Worm (Caenorhabditis elegans) whole organism, dauer: ENCODE results near the gene srh-213.
"Not testable (repeated sequence)": the region's sequence is repeated elsewhere in the genome, so short reads cannot be mapped to it uniquely, and the experiment has no call there.

Experiments
- unc-62 ChIP-seq: sonication (generic microtip); optimal IDR thresholded peaks from 2 replicates; lab custom pipeline; 2017; ENCODE audit warnings: missing biosample characterization, missing genetic modification reagents, missing genetic modification characterization

srh-213 gene

DNA sequence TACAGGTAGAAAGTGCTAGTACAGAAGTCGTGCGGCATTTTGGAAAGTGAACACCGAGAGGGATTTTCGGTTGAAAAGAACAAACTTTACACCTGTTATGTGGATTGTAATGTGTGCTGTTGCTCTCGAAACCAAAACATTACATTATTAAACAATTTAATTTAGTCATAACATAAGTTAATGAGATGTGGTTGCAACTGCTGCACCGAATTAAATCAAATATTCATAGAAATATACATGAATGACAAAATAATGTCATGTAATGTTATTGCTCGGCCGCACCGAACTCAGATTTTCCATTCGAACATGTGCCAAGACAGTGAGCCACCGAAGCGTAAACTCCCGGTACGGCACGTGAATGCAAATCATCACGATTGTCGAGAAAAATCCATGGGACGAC lies at the start of gene srh-213:
Gene srh-213 (minus strand): TSS at position 101 of the 400 bp plus-strand sequence.
- no peak for TF ChIP-seq unc-62 (GFP tag; lab: Kevin White, UChicago)

- TF ChIP-seq unc-62 (GFP tag; lab: Kevin White, UChicago), result no peak
These were observed 49.4 kb upstream of the srh-213 start, which contains the start of gene F59B1.8 for ce11 chrV:3644193-3644693. Gene F59B1.8, minus strand, starts transcription at chrV:3644243.

DNA sequence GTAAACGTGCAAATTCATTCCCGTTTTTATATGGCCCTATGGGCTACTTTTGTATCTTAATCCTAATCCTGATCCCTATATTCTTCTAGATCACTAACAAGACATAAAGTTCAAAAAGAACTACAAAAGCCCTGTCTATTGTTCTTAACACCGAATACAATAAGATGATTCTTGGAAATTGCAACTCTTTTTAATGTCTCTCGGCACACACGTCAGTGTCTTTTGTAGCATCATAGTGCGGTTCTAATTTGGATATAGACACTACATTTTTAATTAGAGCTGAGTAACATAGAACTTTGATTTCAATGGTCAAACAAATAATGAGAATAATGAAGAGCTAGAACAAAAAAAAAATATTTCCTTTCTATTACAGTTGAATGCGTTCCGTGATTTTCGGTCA lies 45.0 kb upstream of the srh-213 start:
- no peak for TF ChIP-seq unc-62 (GFP tag; lab: Kevin White, UChicago)

- no peak for TF ChIP-seq unc-62 (GFP tag; lab: Kevin White, UChicago)
These were observed 42.2 kb upstream of the srh-213 start, which contains the start of gene srx-41 for ce11 chrV:3637086-3637485. Gene srx-41, minus strand, starts transcription at chrV:3637186.

ce11 chrV:3634293-3635016 lies 39.6 kb upstream of the srh-213 start:
- no peak for TF ChIP-seq unc-62 (GFP tag; lab: Kevin White, UChicago)

DNA sequence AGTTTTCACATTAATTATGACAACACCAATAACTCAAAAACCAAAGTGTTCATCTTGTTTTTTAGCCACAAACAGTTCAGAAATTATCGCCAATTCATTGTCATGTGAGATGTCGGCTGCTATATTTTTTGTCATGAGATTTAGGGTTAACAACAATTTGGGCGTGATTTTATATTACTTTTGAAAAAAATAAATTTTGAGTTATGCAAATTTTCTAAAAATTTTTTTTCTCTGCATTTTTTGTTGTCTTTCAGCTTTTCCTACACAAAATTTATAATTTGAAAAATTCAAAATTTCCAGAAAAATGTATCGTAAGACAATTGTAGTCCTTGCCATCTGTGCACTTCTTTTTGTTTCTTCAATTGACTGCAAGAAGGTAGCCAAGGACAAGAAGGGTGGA lies 38.2 kb upstream of the srh-213 start, which contains the start of gene F59B1.2:
Gene F59B1.2 (plus strand): TSS at position 301 of the 400 bp plus-strand sequence.
- no peak for TF ChIP-seq unc-62 (GFP tag; lab: Kevin White, UChicago)

DNA sequence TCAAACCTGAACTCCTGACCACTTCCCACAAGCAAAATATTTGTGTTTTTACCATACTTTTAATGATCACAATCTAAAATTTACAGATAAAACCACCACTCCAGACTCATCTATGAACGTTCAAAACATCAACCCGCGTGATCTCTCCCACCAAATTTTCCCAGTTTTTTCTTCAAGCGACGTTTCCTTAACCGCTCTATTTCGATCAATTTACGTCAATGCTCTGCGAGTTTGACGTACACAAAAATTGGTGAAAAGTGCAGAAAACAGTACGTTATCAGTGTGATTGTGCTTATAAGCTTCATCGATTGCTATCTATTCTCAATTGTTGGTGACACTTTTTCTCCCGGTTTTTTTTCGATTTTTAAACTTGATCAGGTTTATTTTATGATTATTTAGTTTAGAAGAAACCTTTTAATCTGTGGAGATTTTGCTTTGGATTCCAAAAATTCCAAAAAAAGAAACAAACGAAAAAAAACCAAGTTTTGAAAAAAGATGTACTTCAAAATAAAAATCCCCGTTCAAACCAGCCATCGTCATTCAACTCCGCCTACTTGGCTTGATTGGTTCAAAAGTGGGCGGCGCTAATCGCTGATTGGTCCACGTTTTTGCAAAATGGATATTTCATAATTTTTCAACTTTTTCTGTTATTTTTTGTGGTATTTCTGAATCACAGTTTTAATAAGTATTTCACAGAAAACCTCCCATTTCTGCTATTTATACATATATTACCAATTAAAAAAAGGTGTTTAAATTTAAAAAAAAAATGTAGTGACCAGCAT lies 37.6 kb upstream of the srh-213 start:
- no peak for TF ChIP-seq unc-62 (GFP tag; lab: Kevin White, UChicago)

ce11 chrV:3631591-3631990 lies 36.8 kb upstream of the srh-213 start, which contains the start of gene F59B1.6:
Gene F59B1.6, minus strand, starts transcription at chrV:3631691.
- TF ChIP-seq unc-62 (GFP tag; lab: Kevin White, UChicago), result no peak

ce11 chrV:3626944-3627343 lies 32.1 kb upstream of the srh-213 start, which contains the start of gene F59B1.4:
Gene F59B1.4, minus strand, starts transcription at chrV:3627044.
- no peak for TF ChIP-seq unc-62 (GFP tag; lab: Kevin White, UChicago)

DNA sequence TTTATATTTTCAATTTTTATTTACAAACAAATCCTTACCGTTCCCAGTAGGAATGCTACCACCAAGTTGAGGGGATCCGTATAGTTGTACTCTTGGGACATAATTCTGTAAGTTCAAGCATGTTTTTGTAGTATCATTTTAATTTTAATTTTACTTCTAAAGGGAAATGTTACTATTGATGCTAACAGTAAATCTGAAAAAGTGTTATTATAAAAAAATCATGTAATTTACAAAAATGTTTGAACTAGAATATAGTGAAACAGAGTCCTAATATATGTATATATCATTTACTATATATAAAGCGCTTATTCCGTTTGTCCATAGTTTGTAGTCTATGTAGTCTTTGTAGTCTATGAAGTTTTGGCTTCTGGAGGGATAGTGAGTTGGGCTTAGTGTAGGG lies 25.8 kb upstream of the srh-213 start, which contains the start of gene srx-93:
Gene srx-93 (minus strand): TSS at position 101 of the 400 bp plus-strand sequence.
- not testable (repeated sequence) for TF ChIP-seq unc-62 (GFP tag; lab: Kevin White, UChicago)

DNA sequence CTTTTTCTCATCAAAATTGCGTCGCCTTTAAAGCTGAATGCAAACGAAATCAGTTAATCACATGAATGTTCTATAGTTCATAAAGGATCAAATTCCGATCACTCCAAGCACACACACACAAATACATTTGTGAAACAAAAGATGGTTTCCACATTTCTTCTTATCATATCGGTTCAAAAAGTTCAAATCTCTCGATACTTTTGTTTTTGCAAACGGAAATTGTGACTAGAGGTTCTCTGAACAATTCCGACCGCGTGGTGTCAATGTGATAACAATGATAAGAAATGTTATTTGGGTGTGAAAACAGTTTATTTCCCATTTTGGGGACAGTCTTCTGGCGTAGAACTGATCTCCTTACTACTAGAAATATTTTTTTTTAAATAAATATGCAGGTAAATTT lies 22.0 kb upstream of the srh-213 start:
- TF ChIP-seq unc-62 (GFP tag; lab: Kevin White, UChicago), result no peak

DNA sequence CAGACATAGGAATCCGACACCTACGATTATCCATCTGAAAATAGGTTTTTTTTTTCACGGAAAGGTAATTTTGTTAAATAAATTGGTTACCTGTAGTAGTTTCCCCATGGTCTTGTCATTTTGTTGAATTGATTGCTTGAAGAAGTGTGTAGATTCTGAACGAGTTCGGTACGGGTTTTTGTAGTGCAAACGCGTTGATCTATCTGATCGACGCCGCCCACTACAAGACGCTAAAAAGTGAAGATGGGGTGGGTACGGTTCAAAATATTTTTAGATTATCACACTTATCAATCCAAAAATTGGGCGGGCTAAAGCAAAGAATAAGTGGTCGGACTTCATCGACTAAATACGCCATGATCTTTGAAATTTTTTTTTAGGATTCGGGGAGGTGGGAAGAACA lies 19.6 kb upstream of the srh-213 start, which contains the start of gene T22F3.11:
Gene T22F3.11 (minus strand): TSS at position 157 of the 400 bp plus-strand sequence.
- no peak for TF ChIP-seq unc-62 (GFP tag; lab: Kevin White, UChicago)

DNA sequence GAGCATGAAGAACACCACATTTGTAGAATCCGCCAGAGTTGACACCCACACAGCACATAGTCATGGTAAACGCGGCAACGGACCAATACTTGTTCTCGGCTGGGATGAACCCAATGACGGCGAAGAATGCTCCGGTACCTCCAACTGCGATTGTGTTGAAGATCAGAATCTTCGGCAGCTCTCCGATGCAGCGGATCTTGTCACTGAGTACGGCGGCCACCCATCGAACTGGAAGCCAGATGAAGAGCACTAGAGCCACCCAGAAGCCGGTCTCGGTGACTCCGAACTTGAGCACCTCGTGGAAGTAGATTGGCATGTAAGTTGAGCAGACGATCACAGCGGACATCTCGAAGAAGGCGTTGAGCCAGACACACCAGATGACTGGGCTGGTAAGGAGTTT lies 18.2 kb upstream of the srh-213 start:
- TF ChIP-seq unc-62 (GFP tag; lab: Kevin White, UChicago), result no peak

DNA sequence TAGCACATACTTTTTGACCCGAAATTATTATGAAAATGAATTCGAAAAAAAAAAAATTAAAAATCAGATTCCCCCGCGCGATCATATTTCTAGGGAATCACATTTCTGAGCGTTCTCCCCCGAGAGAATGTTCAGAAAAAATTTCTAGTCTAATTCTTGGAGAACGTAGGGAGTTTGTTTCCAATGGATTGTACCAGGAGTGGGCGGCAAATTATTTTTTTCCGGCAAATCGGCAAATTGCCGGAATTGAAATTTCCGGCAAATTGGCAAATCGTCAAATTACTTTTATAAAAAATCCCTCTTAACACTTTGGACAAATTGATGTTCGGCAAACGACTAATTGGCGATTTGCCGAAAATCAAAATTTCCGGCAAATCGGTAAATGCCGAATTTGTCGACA lies 16.8 kb upstream of the srh-213 start, which contains the start of gene T22F3.10:
Gene T22F3.10 (minus strand): TSS at position 101 of the 400 bp plus-strand sequence.
- no peak for TF ChIP-seq unc-62 (GFP tag; lab: Kevin White, UChicago)

DNA sequence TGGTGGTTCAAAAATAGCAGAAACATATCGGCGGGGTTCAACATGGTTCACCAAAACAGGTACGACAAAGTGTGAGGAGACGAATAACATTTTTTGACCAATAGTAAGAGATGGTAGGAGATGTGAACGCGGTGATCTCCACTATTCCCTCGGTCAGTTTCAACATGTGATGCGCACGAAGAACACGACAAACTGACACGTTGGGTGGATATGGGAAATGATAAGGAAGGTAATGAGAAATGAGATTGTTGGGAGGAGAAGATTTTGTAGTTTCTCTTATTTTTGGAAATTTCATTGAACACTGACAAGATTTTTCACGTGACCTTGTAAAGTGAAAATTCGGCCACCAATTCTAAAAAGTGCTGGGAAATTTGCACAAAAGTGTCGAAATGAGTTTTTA lies 15.9 kb upstream of the srh-213 start:
- no peak for TF ChIP-seq unc-62 (GFP tag; lab: Kevin White, UChicago)

DNA sequence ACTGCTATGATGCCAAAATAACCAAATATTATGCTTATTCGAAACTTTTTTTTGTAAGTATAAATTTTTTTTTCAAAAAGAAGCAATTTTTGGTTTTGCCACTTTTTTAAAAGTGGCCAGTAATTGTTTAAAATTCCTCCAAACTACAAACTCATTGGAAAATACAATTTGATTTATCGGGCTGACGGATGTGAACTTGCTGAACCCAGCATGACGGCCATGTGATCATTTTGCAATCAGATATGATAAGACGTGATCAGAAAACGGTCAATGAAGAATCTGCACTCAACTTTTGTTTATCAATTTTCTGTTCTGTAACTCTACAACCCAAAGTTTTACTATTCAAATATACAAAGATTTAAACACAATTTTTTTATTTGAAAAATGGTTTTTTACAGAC lies 11.6 kb upstream of the srh-213 start:
- no peak for TF ChIP-seq unc-62 (GFP tag; lab: Kevin White, UChicago)
